Worm (Caenorhabditis elegans) whole organism, L1 larva: Measurements from ENCODE around the gene him-3.

ENCODE experiments used
- C16A3.4 ChIP-seq: fragments of 150-350 bp; optimal IDR thresholded peaks from 2 replicates; lab custom pipeline; 2014; ENCODE audit warnings: missing biosample characterization, missing genetic modification characterization
- C34B4.2 ChIP-seq: sonication (generic microtip); optimal IDR thresholded peaks from 2 replicates; lab custom pipeline; 2017; ENCODE audit warnings: mild to moderate bottlenecking, missing genetic modification characterization, missing compliant biosample characterization
- ama-1 ChIP-seq: fragments of 150-350 bp; optimal IDR thresholded peaks from 2 replicates; lab custom pipeline; 2014
- dsc-1 ChIP-seq: sonication (generic microtip); optimal IDR thresholded peaks from 2 replicates; lab custom pipeline; 2016; ENCODE audit warnings: mild to moderate bottlenecking, missing genetic modification characterization, missing compliant biosample characterization
- egl-27 ChIP-seq, 2 experiments: fragments of 150-350 bp in 1 of 2; sonication (generic microtip); optimal IDR thresholded peaks; 3 replicates each; lab custom pipeline; 2017 to 2018; ENCODE audit warnings: missing biosample characterization in 2 of 2, missing genetic modification characterization in 2 of 2, missing genetic modification reagents in 2 of 2
- elt-3 ChIP-seq, 6 experiments: fragments of 150-350 bp in 1 of 6; sonication (generic microtip); optimal IDR thresholded peaks; 2 replicates each; lab custom pipeline; 2017 to 2018; ENCODE audit warnings: missing biosample characterization in 6 of 6, missing genetic modification characterization in 6 of 6, inconsistent platforms in 1 of 6
- jun-1 ChIP-seq: fragments of 150-350 bp; optimal IDR thresholded peaks from 2 replicates; lab custom pipeline; 2014; ENCODE audit warnings: missing biosample characterization, missing genetic modification reagents, missing genetic modification characterization
- lin-35 ChIP-seq, 2 experiments: fragments of 150-350 bp; optimal IDR thresholded peaks; 2 replicates each; lab custom pipeline; 2014; ENCODE audit warnings: missing biosample characterization in 2 of 2, missing genetic modification characterization in 2 of 2, missing genetic modification reagents in 2 of 2
- mdl-1 ChIP-seq, 2 experiments: fragments of 150-350 bp; optimal IDR thresholded peaks; 2 replicates each; lab custom pipeline; 2014 to 2017; ENCODE audit warnings: missing biosample characterization in 2 of 2, missing genetic modification characterization in 2 of 2, inconsistent platforms in 1 of 2
- nhr-237 ChIP-seq: fragments of 150-350 bp; optimal IDR thresholded peaks from 2 replicates; lab custom pipeline; 2014; ENCODE audit warnings: missing biosample characterization, missing genetic modification characterization
- pag-3 ChIP-seq: sonication (generic microtip); optimal IDR thresholded peaks from 2 replicates; lab custom pipeline; 2017; ENCODE audit warnings: missing genetic modification characterization, mild to moderate bottlenecking, missing compliant biosample characterization, antibody characterized with exemption, borderline replicate concordance; ENCODE audit not compliant: insufficient read depth
- pqm-1 ChIP-seq: sonication (generic microtip); optimal IDR thresholded peaks from 3 replicates; lab custom pipeline; 2017; ENCODE audit warnings: missing biosample characterization, missing genetic modification characterization
- sox-4 ChIP-seq: sonication (generic microtip); optimal IDR thresholded peaks from 2 replicates; lab custom pipeline; 2016; ENCODE audit warnings: missing genetic modification characterization, missing compliant biosample characterization
- tlp-1 ChIP-seq: fragments of 150-350 bp; optimal IDR thresholded peaks from 2 replicates; lab custom pipeline; 2014; ENCODE audit warnings: missing biosample characterization, missing genetic modification characterization

DNA sequence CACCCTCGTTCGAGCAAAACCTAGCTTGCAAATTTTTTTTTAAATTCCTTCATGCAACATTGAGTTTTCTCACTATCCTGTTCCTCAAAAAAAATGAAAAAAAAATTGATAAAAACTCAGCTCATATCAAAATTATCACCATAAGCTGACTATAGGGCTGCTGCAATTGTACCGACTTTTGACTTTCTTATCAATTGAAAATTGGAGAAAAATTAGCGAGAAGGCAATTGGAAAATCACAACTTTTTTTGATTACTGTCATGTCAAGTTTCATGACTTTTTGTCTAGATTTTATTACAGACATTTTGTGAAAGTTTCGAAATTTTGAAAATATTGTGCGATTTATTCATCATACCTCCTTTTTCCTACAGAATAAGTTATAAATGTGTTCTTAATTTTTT lies 48.5 kb downstream of the him-3 start:
- TF ChIP-seq dsc-1 (tag; lab: Kevin White, UChicago) (no peak), lin-35 (GFP tag; optimal IDR thresholded peaks at IDR 0.05; lab: Kevin White, UChicago) (peak in 1 of 2 experiments; percentile 37), tlp-1 (tag; lab: Kevin White, UChicago) (no peak), jun-1 (tag; lab: Kevin White, UChicago) (no peak), sox-4 (no peak), C34B4.2 (tag; lab: Kevin White, UChicago) (no peak), pag-3 (tag; lab: Kevin White, UChicago) (no peak), elt-3 (tag; optimal IDR thresholded peaks at IDR 0.05; lab: Kevin White, UChicago) (no peak), C16A3.4 (no peak), mdl-1 (tag; optimal IDR thresholded peaks at IDR 0.05; lab: Kevin White, UChicago) (no peak), nhr-237 (tag; lab: Kevin White, UChicago) (no peak), egl-27 (tag; optimal IDR thresholded peaks at IDR 0.05; lab: Kevin White, UChicago) (no peak), pqm-1 (no peak), ama-1 (lab: Kevin White, UChicago) (no peak)
